Fruit fly (Drosophila melanogaster) whole organism, embryonic: ENCODE measurements around the gene CG14006.

ENCODE experiments used
- ATbp ChIP-seq: fragments of 200-800 bp; sonication (Bioruptor generic); optimal IDR thresholded peaks from 2 replicates; lab custom pipeline; 2017; ENCODE audit warnings: missing biosample characterization, mild to moderate bottlenecking, missing genetic modification characterization, missing genetic modification reagents
- Atf6 ChIP-seq: fragments of 200-800 bp; sonication (Bioruptor generic); IDR thresholded peaks from 2 replicates; pipeline ENCODE4 v1.3.6; 2022; ENCODE audit warnings: missing biosample characterization, missing genetic modification characterization
- BtbVII ChIP-seq: fragments of 200-800 bp; sonication (Bioruptor generic); optimal IDR thresholded peaks from 3 replicates; lab custom pipeline; 2017; ENCODE audit warnings: missing biosample characterization, mild to moderate bottlenecking, missing genetic modification characterization
- CG10147 ChIP-seq: fragments of 200-800 bp; sonication (Bioruptor generic); optimal IDR thresholded peaks from 2 replicates; lab custom pipeline; 2019; ENCODE audit warnings: missing biosample characterization, mild to moderate bottlenecking, missing genetic modification characterization, moderate library complexity
- CG1024 ChIP-seq: fragments of 200-800 bp; sonication (Bioruptor generic); IDR thresholded peaks from 2 replicates; pipeline ENCODE4 v1.3.6; 2022; ENCODE audit warnings: missing biosample characterization, missing genetic modification characterization
- CG11456 ChIP-seq: fragments of 200-800 bp; sonication (Bioruptor generic); IDR thresholded peaks from 3 replicates; pipeline ENCODE4 v1.3.6; 2022; ENCODE audit warnings: missing biosample characterization, missing genetic modification characterization
- CG13287 ChIP-seq: fragments of 200-800 bp; sonication (Bioruptor generic); IDR thresholded peaks from 2 replicates; pipeline ENCODE4 v1.3.6; 2022; ENCODE audit warnings: missing biosample characterization, missing genetic modification characterization; ENCODE audit not compliant: partially characterized antibody
- CG13624 ChIP-seq: fragments of 200-800 bp; sonication (Bioruptor generic); optimal IDR thresholded peaks from 2 replicates; lab custom pipeline; 2016; ENCODE audit warnings: missing biosample characterization, missing genetic modification characterization
- CG13775 ChIP-seq: fragments of 200-800 bp; sonication (Bioruptor generic); optimal IDR thresholded peaks from 3 replicates; lab custom pipeline; 2017; ENCODE audit warnings: missing biosample characterization, mild to moderate bottlenecking, missing genetic modification characterization
- CG13894 ChIP-seq: fragments of 200-800 bp; sonication (Bioruptor generic); optimal IDR thresholded peaks from 3 replicates; lab custom pipeline; 2018; ENCODE audit warnings: missing biosample characterization, mild to moderate bottlenecking, missing genetic modification characterization, moderate library complexity
- CG15269 ChIP-seq: fragments of 200-800 bp; sonication (Bioruptor generic); optimal IDR thresholded peaks from 2 replicates; lab custom pipeline; 2018; ENCODE audit warnings: missing biosample characterization, mild to moderate bottlenecking, missing genetic modification characterization, moderate library complexity
- CG17385 ChIP-seq: fragments of 200-800 bp; sonication (Bioruptor generic); optimal IDR thresholded peaks from 3 replicates; lab custom pipeline; 2018; ENCODE audit warnings: missing biosample characterization, mild to moderate bottlenecking, missing genetic modification characterization
- CG17802 ChIP-seq: fragments of 200-800 bp; sonication (Bioruptor generic); optimal IDR thresholded peaks from 2 replicates; lab custom pipeline; 2018; ENCODE audit warnings: missing biosample characterization, mild to moderate bottlenecking, missing genetic modification characterization, moderate library complexity
- CG2889 ChIP-seq: fragments of 200-800 bp; sonication (Bioruptor generic); IDR thresholded peaks from 3 replicates; pipeline ENCODE4 v1.3.6; 2022; ENCODE audit warnings: missing biosample characterization, missing genetic modification characterization
- CG4282 ChIP-seq: fragments of 200-800 bp; sonication (Bioruptor generic); optimal IDR thresholded peaks from 2 replicates; lab custom pipeline; 2016; ENCODE audit warnings: missing biosample characterization, missing genetic modification characterization
- CG4820 ChIP-seq: fragments of 200-800 bp; sonication (Bioruptor generic); optimal IDR thresholded peaks from 3 replicates; lab custom pipeline; 2016; ENCODE audit warnings: missing biosample characterization, missing genetic modification characterization
- CG6791 ChIP-seq: fragments of 200-800 bp; sonication (Bioruptor generic); IDR thresholded peaks from 3 replicates; pipeline ENCODE4 v1.3.6; 2022; ENCODE audit warnings: missing biosample characterization, missing genetic modification characterization; ENCODE audit not compliant: partially characterized antibody
- CG7556 ChIP-seq: fragments of 200-800 bp; sonication (Bioruptor generic); optimal IDR thresholded peaks from 2 replicates; lab custom pipeline; 2017; ENCODE audit warnings: missing biosample characterization, mild to moderate bottlenecking, missing genetic modification characterization
- CG9609 ChIP-seq: fragments of 200-800 bp; sonication (Bioruptor generic); optimal IDR thresholded peaks from 3 replicates; lab custom pipeline; 2016; ENCODE audit warnings: missing biosample characterization, missing genetic modification characterization
- CrebB ChIP-seq: fragments of 200-800 bp; sonication (Bioruptor generic); optimal IDR thresholded peaks from 3 replicates; lab custom pipeline; 2018; ENCODE audit warnings: missing biosample characterization, mild to moderate bottlenecking, missing genetic modification characterization
- Deaf1 ChIP-seq: fragments of 200-800 bp; optimal IDR thresholded peaks from 3 replicates; lab custom pipeline; 2019; ENCODE audit warnings: missing biosample characterization, mild to moderate bottlenecking, missing genetic modification characterization, moderate library complexity
- Dip3 ChIP-seq: fragments of 200-800 bp; sonication (Bioruptor generic); optimal IDR thresholded peaks from 3 replicates; lab custom pipeline; 2016; ENCODE audit warnings: missing biosample characterization, missing genetic modification characterization
- Ets97D ChIP-seq: fragments of 200-800 bp; sonication (Bioruptor generic); optimal IDR thresholded peaks from 3 replicates; lab custom pipeline; 2016; ENCODE audit warnings: missing biosample characterization, missing genetic modification characterization
- Fer1 ChIP-seq: fragments of 200-800 bp; sonication (Bioruptor generic); optimal IDR thresholded peaks from 2 replicates; lab custom pipeline; 2017; ENCODE audit warnings: missing biosample characterization, mild to moderate bottlenecking, missing genetic modification characterization
- Fer2 ChIP-seq: fragments of 200-800 bp; sonication (Bioruptor generic); optimal IDR thresholded peaks from 2 replicates; lab custom pipeline; 2018; ENCODE audit warnings: missing biosample characterization, mild to moderate bottlenecking, missing genetic modification characterization, moderate library complexity
- H2.0 ChIP-seq: fragments of 200-800 bp; sonication (Bioruptor generic); IDR thresholded peaks from 2 replicates; pipeline ENCODE4 v1.3.6; 2022; ENCODE audit warnings: missing biosample characterization, missing genetic modification characterization
- HLH54F ChIP-seq: fragments of 200-800 bp; sonication (Bioruptor generic); optimal IDR thresholded peaks from 3 replicates; lab custom pipeline; 2016; ENCODE audit warnings: missing biosample characterization, missing genetic modification characterization
- Hr78 ChIP-seq, 2 experiments: fragments of 200-800 bp in 1 of 2; fragments of >200 bp in 1 of 2; sonication (Bioruptor generic) in 1 of 2; optimal IDR thresholded peaks; 2 replicates each; lab custom pipeline; 2017 to 2019; ENCODE audit warnings: missing biosample characterization in 2 of 2, missing genetic modification characterization in 2 of 2, mild to moderate bottlenecking in 1 of 2, moderate library complexity in 1 of 2
- Jarid2 ChIP-seq: fragments of 200-800 bp; sonication (Bioruptor generic); optimal IDR thresholded peaks from 3 replicates; lab custom pipeline; 2017; ENCODE audit warnings: mild to moderate bottlenecking, missing biosample characterization, missing genetic modification reagents, missing genetic modification characterization
- Lim3 ChIP-seq: fragments of 200-800 bp; sonication (Bioruptor generic); IDR thresholded peaks from 2 replicates; pipeline ENCODE4 v1.3.6; 2022; ENCODE audit warnings: missing biosample characterization, missing genetic modification characterization
- Rfx ChIP-seq: fragments of 200-800 bp; sonication (Bioruptor generic); IDR thresholded peaks from 2 replicates; pipeline ENCODE4 v1.3.6; 2022; ENCODE audit warnings: missing biosample characterization, missing genetic modification characterization
- Scr ChIP-seq: fragments of 200-800 bp; sonication (Bioruptor generic); IDR thresholded peaks from 2 replicates; pipeline ENCODE4 v1.3.6; 2022; ENCODE audit warnings: missing biosample characterization, missing genetic modification characterization; ENCODE audit not compliant: partially characterized antibody
- Xrp1 ChIP-seq: fragments of 200-800 bp; sonication (Bioruptor generic); IDR thresholded peaks from 2 replicates; pipeline ENCODE4 v1.3.6; 2022; ENCODE audit warnings: missing biosample characterization, missing genetic modification characterization
- YL-1 ChIP-seq: fragments of 200-800 bp; sonication (Bioruptor generic); optimal IDR thresholded peaks from 3 replicates; lab custom pipeline; 2017; ENCODE audit warnings: missing biosample characterization, mild to moderate bottlenecking, missing genetic modification characterization
- bowl ChIP-seq: fragments of 200-800 bp; sonication (Bioruptor generic); IDR thresholded peaks from 2 replicates; pipeline ENCODE4 v1.3.6; 2022; ENCODE audit warnings: missing biosample characterization, missing genetic modification characterization
- btn ChIP-seq: fragments of 200-800 bp; sonication (Bioruptor generic); optimal IDR thresholded peaks from 2 replicates; lab custom pipeline; 2016; ENCODE audit warnings: missing biosample characterization, missing genetic modification characterization
- cas ChIP-seq: fragments of 200-800 bp; sonication (Bioruptor generic); IDR thresholded peaks from 2 replicates; pipeline ENCODE4 v1.3.6; 2022; ENCODE audit warnings: missing biosample characterization, missing genetic modification characterization
- chn ChIP-seq: fragments of 200-800 bp; sonication (Bioruptor generic); optimal IDR thresholded peaks from 2 replicates; lab custom pipeline; 2016; ENCODE audit warnings: missing biosample characterization, missing genetic modification characterization
- dpn ChIP-seq, 2 experiments: fragments of 200-800 bp; sonication (Bioruptor generic); optimal IDR thresholded peaks; 3 replicates each; lab custom pipeline; 2016; ENCODE audit warnings: missing biosample characterization in 2 of 2, missing genetic modification characterization in 2 of 2
- esg ChIP-seq: fragments of 200-800 bp; sonication (Bioruptor generic); conservative IDR thresholded peaks from 2 replicates; pipeline ENCODE4 v1.3.6; 2022; ENCODE audit warnings: missing biosample characterization, missing genetic modification characterization
- ewg ChIP-seq: fragments of 200-800 bp; sonication (Bioruptor generic); optimal IDR thresholded peaks from 3 replicates; lab custom pipeline; 2017; ENCODE audit warnings: mild to moderate bottlenecking, missing biosample characterization, missing genetic modification reagents, missing genetic modification characterization
- hb ChIP-seq: fragments of 200-800 bp; sonication (Bioruptor generic); IDR thresholded peaks from 3 replicates; pipeline ENCODE4 v1.3.6; 2022; ENCODE audit warnings: missing biosample characterization, missing genetic modification characterization; ENCODE audit not compliant: partially characterized antibody
- hbn ChIP-seq: fragments of 200-800 bp; sonication (Bioruptor generic); IDR thresholded peaks from 2 replicates; pipeline ENCODE4 v1.3.6; 2022; ENCODE audit warnings: missing biosample characterization, missing genetic modification characterization; ENCODE audit not compliant: partially characterized antibody
- her ChIP-seq: fragments of 200-800 bp; sonication (Bioruptor generic); optimal IDR thresholded peaks from 2 replicates; lab custom pipeline; 2016; ENCODE audit warnings: missing biosample characterization, missing genetic modification characterization
- ind ChIP-seq: fragments of 200-800 bp; sonication (Bioruptor generic); optimal IDR thresholded peaks from 3 replicates; lab custom pipeline; 2016; ENCODE audit warnings: missing biosample characterization, missing genetic modification characterization
- lilli ChIP-seq: fragments of 200-800 bp; sonication (Bioruptor generic); optimal IDR thresholded peaks from 3 replicates; lab custom pipeline; 2016; ENCODE audit warnings: missing biosample characterization, missing genetic modification characterization
- mam ChIP-seq: fragments of 200-800 bp; sonication (Bioruptor generic); optimal IDR thresholded peaks from 3 replicates; lab custom pipeline; 2016; ENCODE audit warnings: missing biosample characterization, missing genetic modification characterization
- scrt ChIP-seq: fragments of 200-800 bp; sonication (Bioruptor generic); optimal IDR thresholded peaks from 2 replicates; lab custom pipeline; 2018; ENCODE audit warnings: missing biosample characterization, mild to moderate bottlenecking, missing genetic modification characterization, moderate library complexity
- sr ChIP-seq: fragments of 200-800 bp; sonication (Bioruptor generic); IDR thresholded peaks from 3 replicates; pipeline ENCODE4 v1.3.6; 2022; ENCODE audit warnings: missing biosample characterization, missing genetic modification characterization
- tx ChIP-seq: fragments of 200-800 bp; sonication (Bioruptor generic); optimal IDR thresholded peaks from 2 replicates; lab custom pipeline; 2016; ENCODE audit warnings: missing biosample characterization, missing genetic modification characterization

The CG14006 gene

DNA sequence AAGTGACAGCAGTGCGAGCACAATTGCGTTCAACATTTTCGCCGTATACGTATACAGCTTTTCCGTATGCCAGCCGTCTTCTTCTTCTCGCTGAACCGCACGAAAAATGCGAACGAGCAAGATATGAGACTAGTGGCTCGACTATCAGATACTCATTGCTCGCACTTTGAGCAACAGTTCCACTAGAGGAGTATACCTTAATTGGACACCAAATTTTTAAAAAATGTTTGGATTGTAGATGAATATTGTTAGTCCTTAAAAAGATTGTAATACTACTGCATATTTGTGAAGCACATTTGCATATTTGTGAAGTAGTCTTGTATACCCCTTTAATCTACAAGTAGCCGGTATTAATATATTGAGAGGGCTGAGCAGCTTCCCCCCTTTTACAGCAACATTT, 49.5 kb upstream of the CG14006 start (continued):
- peak; percentile 17; the same call in 1 of the 2 replicates for TF ChIP-seq H2.0 (GFP tag; lab: Robert Waterston, UW)
- TF ChIP-seq CG10147 (GFP tag; lab: Kevin White, UChicago) = no peak
- no peak for TF ChIP-seq YL-1
- peak; percentile 41; the same call in 1 of the 2 replicates for TF ChIP-seq Xrp1
- TF ChIP-seq tx (GFP tag; lab: Kevin White, UChicago) = no peak
- peak; percentile 5 for TF ChIP-seq BtbVII (GFP tag; lab: Kevin White, UChicago)
- peak; percentile 6 for TF ChIP-seq lilli (GFP tag; lab: Kevin White, UChicago)
- no peak for TF ChIP-seq sr (GFP tag; lab: Robert Waterston, UW)
- TF ChIP-seq ind (GFP tag; lab: Kevin White, UChicago) = peak; percentile 31
- TF ChIP-seq Jarid2 (GFP tag; lab: Kevin White, UChicago) = no peak
- no peak for TF ChIP-seq Dip3 (GFP tag; lab: Kevin White, UChicago)
- peak; percentile 34 for TF ChIP-seq Fer1 (GFP tag; lab: Kevin White, UChicago)
- TF ChIP-seq Fer2 (tag; lab: Kevin White, UChicago) = no peak
- TF ChIP-seq CG7556 (GFP tag; lab: Kevin White, UChicago) = peak; percentile 18
- TF ChIP-seq dpn (GFP tag; optimal IDR thresholded peaks at IDR 0.05; lab: Kevin White, UChicago) = no peak
- no peak for TF ChIP-seq CG2889
- TF ChIP-seq CG13624 (GFP tag; lab: Kevin White, UChicago) = no peak
- no peak for TF ChIP-seq hbn (GFP tag; lab: Robert Waterston, UW)
- peak; percentile 39 for TF ChIP-seq CG17385 (GFP tag; lab: Kevin White, UChicago)
- TF ChIP-seq scrt (GFP tag; lab: Kevin White, UChicago) = peak; percentile 42
- TF ChIP-seq CG4820 = no peak
- TF ChIP-seq chn (GFP tag; lab: Kevin White, UChicago) = no peak
- no peak for TF ChIP-seq her
- TF ChIP-seq Deaf1 = no peak
- TF ChIP-seq cas = no peak
- TF ChIP-seq CG15269 (tag; lab: Kevin White, UChicago) = peak; percentile 28
- TF ChIP-seq ewg (GFP tag; lab: Kevin White, UChicago) = no peak
- TF ChIP-seq bowl (GFP tag; lab: Robert Waterston, UW) = no peak
- TF ChIP-seq CG17802 (tag; lab: Kevin White, UChicago) = no peak
- TF ChIP-seq Hr78 (GFP tag; optimal IDR thresholded peaks at IDR 0.05; lab: Kevin White, UChicago) = no peak
- no peak for TF ChIP-seq CG4282
- TF ChIP-seq CG13775 (GFP tag; lab: Kevin White, UChicago) = no peak
- TF ChIP-seq CG11456 (GFP tag; lab: Robert Waterston, UW) = no peak
- no peak for TF ChIP-seq ATbp
- TF ChIP-seq hb (GFP tag; lab: Robert Waterston, UW) = peak; percentile 69; the same call in 1 of the 3 replicates
- TF ChIP-seq HLH54F (GFP tag; lab: Kevin White, UChicago) = peak; percentile 5
- no peak for TF ChIP-seq CrebB (tag; lab: Kevin White, UChicago)
- TF ChIP-seq esg (GFP tag; lab: Robert Waterston, UW) = 0 out of 2 replicates have a peak, but pooled peaks have one; percentile 10
- TF ChIP-seq CG1024 (GFP tag; lab: Robert Waterston, UW) = no peak
- TF ChIP-seq CG13894 (tag; lab: Kevin White, UChicago) = no peak
- TF ChIP-seq Ets97D (GFP tag; lab: Kevin White, UChicago) = no peak
- 0 out of 2 replicates have a peak, but pooled peaks have one; percentile 32 for TF ChIP-seq Rfx (GFP tag; lab: Robert Waterston, UW)
- TF ChIP-seq btn = no peak
- peak; percentile 1 for TF ChIP-seq mam (GFP tag; lab: Kevin White, UChicago)
- TF ChIP-seq Lim3 (GFP tag; lab: Robert Waterston, UW) = no peak
- TF ChIP-seq Scr (GFP tag; lab: Robert Waterston, UW) = peak; percentile 47
- peak; percentile 72 for TF ChIP-seq CG6791
- TF ChIP-seq Atf6 (GFP tag; lab: Robert Waterston, UW) = peak; percentile 37; the same call in 1 of the 2 replicates
- peak; percentile 6 for TF ChIP-seq CG9609 (GFP tag; lab: Kevin White, UChicago)
- TF ChIP-seq CG13287 (GFP tag; lab: Robert Waterston, UW) = 0 out of 2 replicates have a peak, but pooled peaks have one; percentile 21
